Fruit fly (Drosophila melanogaster): ENCODE measurements around the gene Cp19.
A peak's percentile ranks its signal among the peaks of the same experiment; 100 is the strongest.

Cp19 gene

dm6 chr3L:8689675-8690074 is 40.0 kb upstream of the Cp19 start (continued):
- TF ChIP-seq CG9932 (GFP tag; IDR thresholded peaks at IDR 0.05) (peak; percentile 47), CG9727 (GFP tag; optimal IDR thresholded peaks at IDR 0.05) (peak; percentile 56), CG2678 (tag; optimal IDR thresholded peaks at IDR 0.05) (peak; percentile 56), run (tag; optimal IDR thresholded peaks at IDR 0.05) (peak; percentile 5), CG13894 (tag; optimal IDR thresholded peaks at IDR 0.05) (peak; percentile 31), crp (GFP tag; optimal IDR thresholded peaks at IDR 0.05) (no peak), gt (GFP tag; IDR thresholded peaks at IDR 0.05) (no peak), HHEX (GFP tag; optimal IDR thresholded peaks at IDR 0.05) (peak; percentile 44), CG14014 (GFP tag; IDR thresholded peaks at IDR 0.05) (peak; percentile 58; the same call in 1 of the 2 replicates), scrt (GFP tag; optimal IDR thresholded peaks at IDR 0.05) (peak; percentile 6), NfI (GFP tag; optimal IDR thresholded peaks at IDR 0.05) (peak; percentile 27), ken (GFP tag; IDR thresholded peaks at IDR 0.05) (no peak), ro (GFP tag; IDR thresholded peaks at IDR 0.05) (no peak), Hr51 (GFP tag; optimal IDR thresholded peaks at IDR 0.05) (peak in 1 of 2 experiments; percentile 1), CG7556 (GFP tag; optimal IDR thresholded peaks at IDR 0.05) (peak; percentile 31), B-H2 (GFP tag; optimal IDR thresholded peaks at IDR 0.05) (peak; percentile 34), CG3726 (GFP tag; IDR thresholded peaks at IDR 0.05) (no peak), so (GFP tag; IDR thresholded peaks at IDR 0.05) (0 out of 3 replicates have a peak, but pooled peaks have one; percentile 32), CG17568 (GFP tag; optimal IDR thresholded peaks at IDR 0.05) (peak; percentile 29), CG10321 (GFP tag; IDR thresholded peaks at IDR 0.05) (no peak), Rfx (GFP tag; IDR thresholded peaks at IDR 0.05) (peak; percentile 66), CG18764 (GFP tag; optimal IDR thresholded peaks at IDR 0.05) (no peak), CG7928 (GFP tag; optimal IDR thresholded peaks at IDR 0.05) (peak; percentile 24), Trl (optimal IDR thresholded peaks at IDR 0.05) (no peak), Trl (GFP tag; optimal IDR thresholded peaks at IDR 0.05) (peak; percentile 44), Hmr (GFP tag; optimal IDR thresholded peaks at IDR 0.05) (peak; percentile 73), Adf1 (GFP tag; IDR thresholded peaks at IDR 0.05) (peak; percentile 12; the same call in 1 of the 2 replicates), rib (GFP tag; IDR thresholded peaks at IDR 0.05) (peak; percentile 40; the same call in 1 of the 2 replicates)

dm6 chr3L:8690630-8691029 is 39.0 kb upstream of the Cp19 start:
- TF ChIP-seq CG17612 (GFP tag; IDR thresholded peaks at IDR 0.05) (no peak), bbx (GFP tag; IDR thresholded peaks at IDR 0.05; ENCODE audit: partially characterized antibody) (no peak), run (tag; optimal IDR thresholded peaks at IDR 0.05) (no peak), sqz (GFP tag; optimal IDR thresholded peaks at IDR 0.05) (no peak), CG13296 (GFP tag; optimal IDR thresholded peaks at IDR 0.05) (peak; percentile 32), Dbx (GFP tag; IDR thresholded peaks at IDR 0.05) (0 out of 3 replicates have a peak, but pooled peaks have one; percentile 22), CG8290 (GFP tag; optimal IDR thresholded peaks at IDR 0.05) (no peak), CG8290 (tag; optimal IDR thresholded peaks at IDR 0.05) (peak in 1 of 2 experiments; percentile 23), stc (GFP tag; IDR thresholded peaks at IDR 0.05) (no peak), cad (GFP tag; optimal IDR thresholded peaks at IDR 0.05) (no peak), CG32767 (GFP tag; IDR thresholded peaks at IDR 0.05) (no peak), CG12942 (GFP tag; optimal IDR thresholded peaks at IDR 0.05) (no peak), esg (GFP tag; conservative IDR thresholded peaks at IDR 0.05) (no peak), Med (GFP tag) (peak; percentile 79), NFAT (GFP tag; IDR thresholded peaks at IDR 0.05) (0 out of 2 replicates have a peak, but pooled peaks have one; percentile 16), Rfx (GFP tag; IDR thresholded peaks at IDR 0.05) (no peak), gcm2 (GFP tag; optimal IDR thresholded peaks at IDR 0.05) (no peak), sob (GFP tag; IDR thresholded peaks at IDR 0.05) (0 out of 2 replicates have a peak, but pooled peaks have one; percentile 15), CG11560 (tag; IDR thresholded peaks at IDR 0.05) (no peak), Pdp1 (GFP tag; optimal IDR thresholded peaks at IDR 0.05) (peak in 1 of 2 experiments; percentile 55), Sry-δ (GFP tag; optimal IDR thresholded peaks at IDR 0.05) (no peak), CG12769 (tag; optimal IDR thresholded peaks at IDR 0.05) (peak; percentile 9), CG8924 (tag; optimal IDR thresholded peaks at IDR 0.05) (no peak), CG10267 (tag; optimal IDR thresholded peaks at IDR 0.05) (no peak), Trl (optimal IDR thresholded peaks at IDR 0.05) (no peak), Trl (GFP tag; optimal IDR thresholded peaks at IDR 0.05) (no peak), Bgb (GFP tag; IDR thresholded peaks at IDR 0.05; ENCODE audit: partially characterized antibody) (no peak), repo (GFP tag; optimal IDR thresholded peaks at IDR 0.05) (no peak)
